Fruit fly (Drosophila melanogaster) whole organism, prepupa: ENCODE measurements around the gene repo.

Experiments
- Blimp-1 ChIP-seq: fragments of 200-800 bp; sonication (Bioruptor generic); optimal IDR thresholded peaks from 3 replicates; lab custom pipeline; 2017; ENCODE audit warnings: missing biosample characterization, missing genetic modification characterization, mild to moderate bottlenecking, moderate library complexity, missing genetic modification reagents
- CG10631 ChIP-seq: fragments of 200-800 bp; sonication (Bioruptor generic); optimal IDR thresholded peaks from 2 replicates; lab custom pipeline; 2016; ENCODE audit warnings: missing biosample characterization, missing genetic modification characterization
- CG10669 ChIP-seq: fragments of 200-800 bp; sonication (Bioruptor generic); optimal IDR thresholded peaks from 3 replicates; lab custom pipeline; 2018; ENCODE audit warnings: missing biosample characterization, mild to moderate bottlenecking, missing genetic modification characterization, moderate library complexity
- CG11762 ChIP-seq: fragments of 200-800 bp; sonication (Bioruptor generic); optimal IDR thresholded peaks from 3 replicates; lab custom pipeline; 2016; ENCODE audit warnings: missing biosample characterization, missing genetic modification characterization; ENCODE audit not compliant: insufficient read depth
- CG15336 ChIP-seq: fragments of 200-800 bp; sonication (Bioruptor generic); IDR thresholded peaks from 2 replicates; pipeline ENCODE4 v1.3.6; 2022; ENCODE audit warnings: missing biosample characterization, missing genetic modification characterization
- CG1621 ChIP-seq: fragments of 200-800 bp; sonication (Bioruptor generic); optimal IDR thresholded peaks from 3 replicates; lab custom pipeline; 2018; ENCODE audit warnings: missing biosample characterization, mild to moderate bottlenecking, missing genetic modification characterization
- CG16779 ChIP-seq: fragments of 200-800 bp; sonication (Bioruptor generic); optimal IDR thresholded peaks from 3 replicates; lab custom pipeline; 2017; ENCODE audit warnings: missing biosample characterization, mild to moderate bottlenecking, missing genetic modification characterization
- CG3032 ChIP-seq: fragments of 200-800 bp; optimal IDR thresholded peaks from 2 replicates; lab custom pipeline; 2019; ENCODE audit warnings: missing biosample characterization, mild to moderate bottlenecking, missing genetic modification characterization, moderate library complexity
- CG31627 ChIP-seq: fragments of 200-800 bp; sonication (Bioruptor generic); optimal IDR thresholded peaks from 3 replicates; lab custom pipeline; 2016; ENCODE audit warnings: missing biosample characterization, missing genetic modification characterization
- CG6163 ChIP-seq: fragments of 200-800 bp; sonication (Bioruptor generic); IDR thresholded peaks from 3 replicates; pipeline ENCODE4 v1.3.6; 2022; ENCODE audit warnings: missing biosample characterization, missing genetic modification characterization
- CG6276 ChIP-seq: fragments of 200-800 bp; sonication (Bioruptor generic); optimal IDR thresholded peaks from 2 replicates; lab custom pipeline; 2017; ENCODE audit warnings: missing biosample characterization, mild to moderate bottlenecking, missing genetic modification characterization
- CG6792 ChIP-seq: fragments of 200-800 bp; sonication (Bioruptor generic); optimal IDR thresholded peaks from 3 replicates; lab custom pipeline; 2016; ENCODE audit warnings: missing biosample characterization, missing genetic modification characterization
- CG6808 ChIP-seq: fragments of 200-800 bp; sonication (Bioruptor generic); optimal IDR thresholded peaks from 3 replicates; lab custom pipeline; 2017; ENCODE audit warnings: missing biosample characterization, missing genetic modification characterization, mild to moderate bottlenecking, moderate library complexity, missing genetic modification reagents
- CG6854 ChIP-seq: fragments of 200-800 bp; sonication (Bioruptor generic); optimal IDR thresholded peaks from 2 replicates; lab custom pipeline; 2017; ENCODE audit warnings: missing biosample characterization, mild to moderate bottlenecking, missing genetic modification characterization
- CG7368 ChIP-seq: fragments of 200-800 bp; sonication (Bioruptor generic); optimal IDR thresholded peaks from 3 replicates; lab custom pipeline; 2016; ENCODE audit warnings: missing biosample characterization, missing genetic modification characterization
- CG8119 ChIP-seq: fragments of 200-800 bp; sonication (Bioruptor generic); IDR thresholded peaks from 3 replicates; pipeline ENCODE4 v1.3.6; 2022; ENCODE audit warnings: missing biosample characterization, missing genetic modification characterization
- CG9139 ChIP-seq: fragments of 200-800 bp; sonication (Bioruptor generic); optimal IDR thresholded peaks from 3 replicates; lab custom pipeline; 2017; ENCODE audit warnings: missing biosample characterization, mild to moderate bottlenecking, missing genetic modification characterization
- Eip75B ChIP-seq: fragments of 200-800 bp; sonication (Bioruptor generic); optimal IDR thresholded peaks from 3 replicates; lab custom pipeline; 2016; ENCODE audit warnings: missing biosample characterization, missing genetic modification characterization
- Eip78C ChIP-seq: fragments of 200-800 bp; sonication (Bioruptor generic); peaks from one replicate; lab custom pipeline; 2016; ENCODE audit warnings: missing biosample characterization, missing genetic modification characterization
- Eip93F ChIP-seq: fragments of 200-800 bp; sonication (Bioruptor generic); optimal IDR thresholded peaks from 2 replicates; lab custom pipeline; 2016; ENCODE audit warnings: missing biosample characterization, mild to moderate bottlenecking, missing genetic modification characterization
- Ets21C ChIP-seq: fragments of 200-800 bp; sonication (Bioruptor generic); optimal IDR thresholded peaks from 3 replicates; lab custom pipeline; 2016; ENCODE audit warnings: missing biosample characterization, missing genetic modification characterization
- Ets96B ChIP-seq: fragments of 200-800 bp; optimal IDR thresholded peaks from 2 replicates; lab custom pipeline; 2019; ENCODE audit warnings: missing biosample characterization, mild to moderate bottlenecking, missing genetic modification characterization, moderate library complexity
- Gug ChIP-seq: fragments of 200-800 bp; sonication (Bioruptor generic); IDR thresholded peaks from 2 replicates; pipeline ENCODE4 v1.3.6; 2022; ENCODE audit warnings: missing biosample characterization, missing genetic modification characterization
- Lpt ChIP-seq: fragments of 200-800 bp; sonication (Bioruptor generic); optimal IDR thresholded peaks from 3 replicates; lab custom pipeline; 2016; ENCODE audit warnings: missing biosample characterization, missing genetic modification characterization
- Met ChIP-seq: fragments of 200-800 bp; sonication (Bioruptor generic); optimal IDR thresholded peaks from 3 replicates; lab custom pipeline; 2016; ENCODE audit warnings: missing biosample characterization, missing genetic modification characterization
- Smox ChIP-seq: fragments of 200-800 bp; sonication (Bioruptor generic); optimal IDR thresholded peaks from 3 replicates; lab custom pipeline; 2016; ENCODE audit warnings: missing biosample characterization, missing genetic modification characterization
- Sox102F ChIP-seq: fragments of 200-800 bp; sonication (Bioruptor generic); optimal IDR thresholded peaks from 2 replicates; lab custom pipeline; 2016; ENCODE audit warnings: missing biosample characterization, mild to moderate bottlenecking, missing genetic modification characterization
- acj6 ChIP-seq: fragments of 200-800 bp; sonication (Bioruptor generic); optimal IDR thresholded peaks from 3 replicates; lab custom pipeline; 2016; ENCODE audit warnings: missing biosample characterization, missing genetic modification characterization
- dac ChIP-seq: fragments of 200-800 bp; sonication (Bioruptor generic); optimal IDR thresholded peaks from 2 replicates; lab custom pipeline; 2017; ENCODE audit warnings: missing biosample characterization, mild to moderate bottlenecking, missing genetic modification characterization
- eg ChIP-seq: fragments of 200-800 bp; sonication (Bioruptor generic); IDR thresholded peaks from 3 replicates; pipeline ENCODE4 v1.3.6; 2022; ENCODE audit warnings: missing biosample characterization, missing genetic modification characterization
- esn ChIP-seq: fragments of 200-800 bp; sonication (Bioruptor generic); optimal IDR thresholded peaks from 2 replicates; lab custom pipeline; 2016; ENCODE audit warnings: missing biosample characterization, mild to moderate bottlenecking, missing genetic modification characterization, moderate library complexity
- fd59A ChIP-seq: fragments of 200-800 bp; sonication (Bioruptor generic); optimal IDR thresholded peaks from 2 replicates; lab custom pipeline; 2017; ENCODE audit warnings: missing biosample characterization, mild to moderate bottlenecking, missing genetic modification characterization, missing genetic modification reagents
- fd85E ChIP-seq: fragments of 200-800 bp; sonication (Bioruptor generic); optimal IDR thresholded peaks from 3 replicates; lab custom pipeline; 2016; ENCODE audit warnings: missing biosample characterization, missing genetic modification characterization
- fkh ChIP-seq: fragments of 200-800 bp; sonication (Bioruptor generic); optimal IDR thresholded peaks from 3 replicates; lab custom pipeline; 2017; ENCODE audit warnings: missing biosample characterization, mild to moderate bottlenecking, missing genetic modification characterization, moderate library complexity
- net ChIP-seq: fragments of 200-800 bp; sonication (Bioruptor generic); optimal IDR thresholded peaks from 3 replicates; lab custom pipeline; 2016; ENCODE audit warnings: missing biosample characterization, missing genetic modification characterization
- ss ChIP-seq, 2 experiments: fragments of 200-800 bp; sonication (Bioruptor generic); optimal IDR thresholded peaks; 2 replicates in 1 of 2; 3 replicates in 1 of 2; lab custom pipeline; 2017 to 2018; ENCODE audit warnings: mild to moderate bottlenecking in 2 of 2, missing biosample characterization in 2 of 2, missing genetic modification characterization in 2 of 2, moderate library complexity in 1 of 2
- svp ChIP-seq: fragments of 200-800 bp; sonication (Bioruptor generic); peaks from one replicate; lab custom pipeline; 2016; ENCODE audit warnings: missing biosample characterization, missing genetic modification characterization
- vri ChIP-seq: fragments of 200-800 bp; sonication (Bioruptor generic); optimal IDR thresholded peaks from 3 replicates; lab custom pipeline; 2016; ENCODE audit warnings: missing biosample characterization, mild to moderate bottlenecking, missing genetic modification characterization

The repo gene

dm6 chr3R:18276688-18277087, 40.7 kb downstream of the repo start:
- peak; percentile 19 for TF ChIP-seq svp (GFP tag; lab: Kevin White, UChicago)
- peak; percentile 26 for TF ChIP-seq vri (GFP tag; lab: Kevin White, UChicago)
- TF ChIP-seq CG7368: no peak
- TF ChIP-seq, all 60 proteins: peak for 2

dm6 chr3R:18277406-18277805, 41.4 kb downstream of the repo start:
- TF ChIP-seq CG6163 (GFP tag; lab: Robert Waterston, UW): no peak
- TF ChIP-seq Lpt (GFP tag; lab: Kevin White, UChicago): no peak
- no peak for TF ChIP-seq CG6854 (GFP tag; lab: Kevin White, UChicago)
- no peak for TF ChIP-seq CG3032
- peak; percentile 67 for TF ChIP-seq vri (GFP tag; lab: Kevin White, UChicago)
- TF ChIP-seq Sox102F (GFP tag; lab: Kevin White, UChicago): no peak

DNA sequence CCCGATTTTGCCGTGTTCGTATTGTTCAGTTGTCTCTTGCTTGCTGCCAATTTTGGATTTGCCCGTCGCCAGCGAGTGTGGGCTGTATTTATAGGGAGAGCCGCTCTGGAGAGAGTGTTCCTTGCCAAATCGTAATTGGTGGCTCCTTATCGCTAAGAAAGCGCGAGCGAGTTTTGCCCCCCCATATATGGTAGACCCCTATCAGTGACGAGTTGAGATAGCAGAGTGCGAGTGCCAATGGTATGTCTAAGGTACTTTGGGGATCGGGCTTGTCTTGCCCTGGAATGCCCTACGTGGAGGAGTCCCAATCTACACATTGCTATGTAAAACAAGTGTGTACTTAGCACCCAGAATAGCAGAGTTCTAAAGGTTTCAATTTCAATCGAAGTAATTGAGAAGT, 43.5 kb downstream of the repo start, which contains the start of gene CG7142:
TSS of gene CG7142 (minus strand) at position 29 of the 400 bp plus-strand sequence.
- TF ChIP-seq Ets96B (tag; lab: Kevin White, UChicago): no peak
- no peak for TF ChIP-seq fkh (GFP tag; lab: Kevin White, UChicago)
- TF ChIP-seq CG8119: no peak
- no peak for TF ChIP-seq CG10669 (GFP tag; lab: Kevin White, UChicago)
- TF ChIP-seq svp (GFP tag; lab: Kevin White, UChicago): peak; percentile 94
- no peak for TF ChIP-seq CG16779 (tag; lab: Kevin White, UChicago)
- no peak for TF ChIP-seq Ets21C (GFP tag; lab: Kevin White, UChicago)
- no peak for TF ChIP-seq CG6792 (GFP tag; lab: Kevin White, UChicago)
- TF ChIP-seq net (GFP tag; lab: Kevin White, UChicago): no peak
- TF ChIP-seq Blimp-1 (GFP tag; lab: Kevin White, UChicago): no peak
- TF ChIP-seq CG11762: no peak
- TF ChIP-seq CG6276 (GFP tag; lab: Kevin White, UChicago): no peak
- TF ChIP-seq vri (GFP tag; lab: Kevin White, UChicago): peak; percentile 72
- TF ChIP-seq eg (GFP tag; lab: Robert Waterston, UW): no peak
- no peak for TF ChIP-seq CG15336
- no peak for TF ChIP-seq fd59A (GFP tag; lab: Kevin White, UChicago)
- no peak for TF ChIP-seq Gug (GFP tag; lab: Robert Waterston, UW)
- TF ChIP-seq CG9139 (GFP tag; lab: Kevin White, UChicago): no peak
- TF ChIP-seq Eip75B (GFP tag; lab: Kevin White, UChicago): no peak
- no peak for TF ChIP-seq Smox
- TF ChIP-seq CG31627 (GFP tag; lab: Kevin White, UChicago): peak; percentile 25
- no peak for TF ChIP-seq CG1621 (tag; lab: Kevin White, UChicago)
- no peak for TF ChIP-seq acj6 (GFP tag; lab: Kevin White, UChicago)
- TF ChIP-seq Met (GFP tag; lab: Kevin White, UChicago): no peak
- TF ChIP-seq CG6854 (GFP tag; lab: Kevin White, UChicago): no peak
- TF ChIP-seq dac (GFP tag; lab: Kevin White, UChicago): no peak
- no peak for TF ChIP-seq ss (GFP tag; optimal IDR thresholded peaks at IDR 0.05; lab: Kevin White, UChicago)
- TF ChIP-seq Eip78C: no peak
- TF ChIP-seq fd85E (GFP tag; lab: Kevin White, UChicago): no peak
- TF ChIP-seq esn (GFP tag; lab: Kevin White, UChicago): peak; percentile 36
- TF ChIP-seq Eip93F: peak; percentile 24
- TF ChIP-seq CG6808: no peak
- TF ChIP-seq CG10631: no peak
